Worm (Caenorhabditis elegans) whole organism, L2 larva: Measurements from ENCODE around the gene fbxa-114.

Experiments
- R02D3.7 ChIP-seq: fragments of 150-350 bp; optimal IDR thresholded peaks from 2 replicates; lab custom pipeline; 2014; ENCODE audit warnings: missing biosample characterization, missing genetic modification characterization
- alr-1 ChIP-seq: fragments of 150-350 bp; optimal IDR thresholded peaks from 2 replicates; lab custom pipeline; 2014; ENCODE audit warnings: missing biosample characterization, missing genetic modification characterization
- aly-2 ChIP-seq: fragments of 150-350 bp; optimal IDR thresholded peaks from 2 replicates; lab custom pipeline; 2014; ENCODE audit warnings: missing biosample characterization, missing genetic modification characterization
- ama-1 ChIP-seq: fragments of 150-350 bp; optimal IDR thresholded peaks from 2 replicates; lab custom pipeline; 2018; ENCODE audit warnings: inconsistent platforms
- elt-1 ChIP-seq: fragments of 150-350 bp; optimal IDR thresholded peaks from 2 replicates; lab custom pipeline; 2014; ENCODE audit warnings: missing biosample characterization, missing genetic modification characterization
- fos-1 ChIP-seq: fragments of 150-350 bp; optimal IDR thresholded peaks from 2 replicates; lab custom pipeline; 2014; ENCODE audit warnings: missing biosample characterization, missing genetic modification characterization
- lin-11 ChIP-seq: fragments of 150-350 bp; sonication (generic microtip); optimal IDR thresholded peaks from 2 replicates; lab custom pipeline; 2014; ENCODE audit warnings: missing biosample characterization, missing genetic modification characterization, inconsistent platforms, mixed read lengths
- nhr-23 ChIP-seq: fragments of 150-350 bp; optimal IDR thresholded peaks from 2 replicates; lab custom pipeline; 2014; ENCODE audit warnings: missing biosample characterization, missing genetic modification reagents, missing genetic modification characterization
- nhr-237 ChIP-seq: fragments of 150-350 bp; optimal IDR thresholded peaks from 2 replicates; lab custom pipeline; 2014; ENCODE audit warnings: missing biosample characterization, missing genetic modification characterization
- snpc-4 ChIP-seq: fragments of 150-350 bp; optimal IDR thresholded peaks from 2 replicates; lab custom pipeline; 2014; ENCODE audit warnings: missing biosample characterization, missing genetic modification characterization
- unc-39 ChIP-seq: fragments of 150-350 bp; optimal IDR thresholded peaks from 2 replicates; lab custom pipeline; 2014; ENCODE audit warnings: missing biosample characterization, missing genetic modification characterization
- unc-62 ChIP-seq: fragments of 150-350 bp; optimal IDR thresholded peaks from 2 replicates; lab custom pipeline; 2014; ENCODE audit warnings: missing biosample characterization, missing genetic modification reagents, missing genetic modification characterization

ce11 chrV:20196671-20197070 lies 4.7 kb upstream of the fbxa-114 start, which contains the start of gene ftr-1:
- TF ChIP-seq fos-1 (tag; lab: Kevin White, UChicago) (no peak), elt-1 (no peak), nhr-23 (tag; lab: Kevin White, UChicago) (no peak), alr-1 (tag; lab: Kevin White, UChicago) (no peak), nhr-237 (no peak), unc-39 (tag; lab: Kevin White, UChicago) (no peak), ama-1 (lab: Kevin White, UChicago) (no peak), lin-11 (tag; lab: Kevin White, UChicago) (no peak), aly-2 (tag; lab: Kevin White, UChicago) (no peak), R02D3.7 (tag; lab: Kevin White, UChicago) (no peak), unc-62 (no peak), snpc-4 (no peak)
